Worm (Caenorhabditis elegans) whole organism, young adult: ENCODE data around the gene vps-53.

Experiments
- T26A5.8 ChIP-seq: sonication (generic microtip); optimal IDR thresholded peaks from 2 replicates; lab custom pipeline; 2016; ENCODE audit warnings: missing genetic modification characterization, missing compliant biosample characterization
- lin-35 ChIP-seq, 3 experiments: fragments of 150-350 bp in 2 of 3; sonication (generic microtip) in 1 of 3; optimal IDR thresholded peaks; 2 replicates each; lab custom pipeline; 2014 to 2018; ENCODE audit warnings: missing biosample characterization in 3 of 3, missing genetic modification characterization in 3 of 3, missing genetic modification reagents in 3 of 3
- ztf-18 ChIP-seq: sonication (generic microtip); optimal IDR thresholded peaks from 2 replicates; lab custom pipeline; 2016; ENCODE audit warnings: missing genotype, mild to moderate bottlenecking, missing genetic modification characterization, missing compliant biosample characterization

DNA sequence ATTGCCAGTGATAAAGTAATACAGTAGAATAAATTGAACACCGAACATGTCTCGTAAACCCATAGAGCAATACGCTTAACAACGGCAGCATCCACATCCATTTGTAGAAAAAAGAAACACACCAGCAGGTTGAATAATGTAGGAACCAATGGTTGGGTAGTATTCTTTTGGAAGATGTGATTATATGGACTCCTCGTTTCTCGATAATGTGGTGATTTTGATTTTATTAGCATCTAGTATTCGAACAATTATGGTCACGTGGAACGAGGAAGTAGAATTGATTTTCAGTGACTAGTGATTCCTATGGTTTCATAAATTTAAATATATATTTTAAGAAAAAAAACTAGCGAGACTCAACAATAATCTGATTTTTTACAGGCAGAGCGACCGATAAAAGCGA lies 39.1 kb upstream of the vps-53 start, which contains the start of gene srxa-10:
- TF ChIP-seq lin-35 (GFP tag; optimal IDR thresholded peaks at IDR 0.05; lab: Kevin White, UChicago) (no peak), T26A5.8 (tag; lab: Kevin White, UChicago) (no peak), ztf-18 (no peak)
